Fruit fly (Drosophila melanogaster): ENCODE results near the gene CG9555.

CG9555 gene

DNA sequence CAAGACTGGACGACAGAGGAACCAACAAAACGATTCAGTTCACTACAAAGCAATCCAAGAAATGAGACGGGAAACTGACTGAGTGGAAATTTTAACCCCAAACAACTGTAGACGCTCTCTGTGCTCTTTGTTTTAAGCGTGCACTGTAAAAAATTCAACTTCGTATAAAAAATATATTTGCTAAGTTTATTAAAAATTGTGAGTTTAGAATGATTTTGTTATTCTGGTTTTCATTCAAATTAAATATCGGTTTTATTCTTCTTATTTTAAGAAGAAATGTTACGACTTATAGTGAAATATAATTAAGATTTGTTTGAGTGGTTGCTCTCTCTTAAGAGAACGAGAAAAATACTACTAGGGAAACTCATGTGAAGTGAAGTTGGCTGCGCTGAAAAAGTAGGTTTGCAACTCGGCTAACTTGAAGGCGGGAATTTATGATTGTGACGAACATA lies 33.5 kb upstream of the CG9555 start (continued):
- no peak for TF ChIP-seq HLH4C (GFP tag; IDR thresholded peaks at IDR 0.05; ENCODE audit: partially characterized antibody)
- TF ChIP-seq BEAF-32 (GFP tag; optimal IDR thresholded peaks at IDR 0.05): no peak
- peak; percentile 92 for TF ChIP-seq grau (tag; optimal IDR thresholded peaks at IDR 0.05)
- peak; percentile 79 for TF ChIP-seq Bdp1 (GFP tag; optimal IDR thresholded peaks at IDR 0.05)
- TF ChIP-seq Fer1 (GFP tag; optimal IDR thresholded peaks at IDR 0.05): peak; percentile 87
- TF ChIP-seq sisA (GFP tag; IDR thresholded peaks at IDR 0.05): peak; percentile 98
- peak; percentile 99 for TF ChIP-seq ranshi (GFP tag; IDR thresholded peaks at IDR 0.05)
- peak; percentile 83 for TF ChIP-seq CG33557 (GFP tag; optimal IDR thresholded peaks at IDR 0.05)
- peak; percentile 88 for TF ChIP-seq dm (GFP tag; optimal IDR thresholded peaks at IDR 0.05)
- peak; percentile 87 for TF ChIP-seq CG1603 (tag; optimal IDR thresholded peaks at IDR 0.05)
- TF ChIP-seq Gug (GFP tag; IDR thresholded peaks at IDR 0.05): peak; percentile 91
- peak; percentile 86 for TF ChIP-seq CG9609 (GFP tag; optimal IDR thresholded peaks at IDR 0.05)
- TF ChIP-seq CG18262 (tag; optimal IDR thresholded peaks at IDR 0.05): peak; percentile 97
- TF ChIP-seq CG9817 (tag; optimal IDR thresholded peaks at IDR 0.05): peak; percentile 80
- TF ChIP-seq al (GFP tag; IDR thresholded peaks at IDR 0.05): peak; percentile 93
- peak; percentile 99 for TF ChIP-seq HLH3B (GFP tag; IDR thresholded peaks at IDR 0.05)
- TF ChIP-seq otp (GFP tag; IDR thresholded peaks at IDR 0.05): peak; percentile 97
- peak; percentile 51 for TF ChIP-seq ash1 (GFP tag; optimal IDR thresholded peaks at IDR 0.05)
- peak; percentile 88 for TF ChIP-seq CG18476 (GFP tag; optimal IDR thresholded peaks at IDR 0.05)
- peak; percentile 91 for TF ChIP-seq C15 (GFP tag; IDR thresholded peaks at IDR 0.05)
- TF ChIP-seq ERR (GFP tag; optimal IDR thresholded peaks at IDR 0.05): peak; percentile 79
- TF ChIP-seq wek (GFP tag; optimal IDR thresholded peaks at IDR 0.05): peak; percentile 70
- TF ChIP-seq CG33213 (GFP tag; optimal IDR thresholded peaks at IDR 0.05): peak; percentile 78
- no peak for TF ChIP-seq h (optimal IDR thresholded peaks at IDR 0.05)
- peak; percentile 93 for TF ChIP-seq CG12219 (GFP tag; optimal IDR thresholded peaks at IDR 0.05)
- peak; percentile 98 for TF ChIP-seq slbo (GFP tag; IDR thresholded peaks at IDR 0.05)
- TF ChIP-seq CG10654 (GFP tag; optimal IDR thresholded peaks at IDR 0.05): peak; percentile 90
- peak in 1 of 3 experiments; percentile 99 for TF ChIP-seq lola (GFP tag; optimal IDR thresholded peaks at IDR 0.05)
- TF ChIP-seq CG14965 (GFP tag; optimal IDR thresholded peaks at IDR 0.05; ENCODE audit: borderline replicate concordance): peak; percentile 56
- TF ChIP-seq CG31441 (GFP tag; IDR thresholded peaks at IDR 0.05): peak; percentile 80
- peak; percentile 95 for TF ChIP-seq gsb-n (tag; optimal IDR thresholded peaks at IDR 0.05)
- TF ChIP-seq Hr51 (GFP tag; optimal IDR thresholded peaks at IDR 0.05): peak; percentile 90 to 98
- TF ChIP-seq CG12236 (GFP tag; optimal IDR thresholded peaks at IDR 0.05): peak; percentile 93
- peak; percentile 94 for TF ChIP-seq CG14710 (tag; optimal IDR thresholded peaks at IDR 0.05)
- TF ChIP-seq az2 (GFP tag; optimal IDR thresholded peaks at IDR 0.05): peak; percentile 98
- TF ChIP-seq bcd (GFP tag; optimal IDR thresholded peaks at IDR 0.05): peak; percentile 90
- peak; percentile 93 for TF ChIP-seq CG11085 (GFP tag; IDR thresholded peaks at IDR 0.05)
- no peak for TF ChIP-seq usp (GFP tag; optimal IDR thresholded peaks at IDR 0.05)
- TF ChIP-seq CG18764 (GFP tag; optimal IDR thresholded peaks at IDR 0.05): peak; percentile 88
- peak; percentile 97 for TF ChIP-seq CG10979 (tag; optimal IDR thresholded peaks at IDR 0.05)
- TF ChIP-seq CG31365 (tag; optimal IDR thresholded peaks at IDR 0.05): peak; percentile 63
- peak in 1 of 2 experiments; percentile 27 for TF ChIP-seq tll (GFP tag; optimal IDR thresholded peaks at IDR 0.05)
- TF ChIP-seq Nf-YC (tag; optimal IDR thresholded peaks at IDR 0.05): peak; percentile 71
- TF ChIP-seq nerfin-2 (GFP tag; IDR thresholded peaks at IDR 0.05; ENCODE audit: partially characterized antibody): no peak
- peak; percentile 99 for TF ChIP-seq Xbp1 (GFP tag; optimal IDR thresholded peaks at IDR 0.05)
- TF ChIP-seq Doc2 (GFP tag; IDR thresholded peaks at IDR 0.05): peak; percentile 85
- TF ChIP-seq CG10431 (GFP tag; optimal IDR thresholded peaks at IDR 0.05): peak; percentile 60
- peak; percentile 91 for TF ChIP-seq CG16863 (GFP tag; optimal IDR thresholded peaks at IDR 0.05)
- peak; percentile 94 for TF ChIP-seq lab (GFP tag; optimal IDR thresholded peaks at IDR 0.05)
- peak; percentile 74 for TF ChIP-seq emc (GFP tag; optimal IDR thresholded peaks at IDR 0.05)

Measured in whole organism, embryonic.